Worm (Caenorhabditis elegans) whole organism, L1 larva: ENCODE results near the gene irld-42.

Source experiments
- C04F5.9 ChIP-seq: sonication (generic microtip); optimal IDR thresholded peaks from 2 replicates; lab custom pipeline; 2016; ENCODE audit warnings: missing genetic modification characterization, missing compliant biosample characterization
- Y116A8C.19 ChIP-seq: sonication (generic microtip); optimal IDR thresholded peaks from 2 replicates; lab custom pipeline; 2016; ENCODE audit warnings: missing compliant biosample characterization, missing genetic modification characterization, borderline replicate concordance
- aha-1 ChIP-seq: fragments of 150-350 bp; optimal IDR thresholded peaks from 2 replicates; lab custom pipeline; 2014; ENCODE audit warnings: missing biosample characterization, missing genetic modification characterization
- aly-2 ChIP-seq: fragments of 150-350 bp; optimal IDR thresholded peaks from 2 replicates; lab custom pipeline; 2014; ENCODE audit warnings: missing biosample characterization, missing genetic modification characterization
- ama-1 ChIP-seq: fragments of 150-350 bp; optimal IDR thresholded peaks from 2 replicates; lab custom pipeline; 2014
- blmp-1 ChIP-seq: fragments of 150-350 bp; optimal IDR thresholded peaks from 2 replicates; lab custom pipeline; 2014; ENCODE audit warnings: missing biosample characterization, missing genetic modification characterization
- ceh-63 ChIP-seq: fragments of 200-800 bp; sonication (Bioruptor generic); optimal IDR thresholded peaks from 2 replicates; lab custom pipeline; 2018; ENCODE audit warnings: mild to moderate bottlenecking, missing genetic modification characterization, missing compliant biosample characterization
- ceh-82 ChIP-seq, 3 experiments: fragments of 150-350 bp in 1 of 3; sonication (generic microtip) in 2 of 3; optimal IDR thresholded peaks; 2 replicates each; lab custom pipeline; 2014 to 2017; ENCODE audit warnings: missing biosample characterization in 3 of 3, missing genetic modification characterization in 3 of 3
- ceh-90 ChIP-seq: sonication (generic microtip); optimal IDR thresholded peaks from 2 replicates; lab custom pipeline; 2016; ENCODE audit warnings: missing genetic modification characterization, missing compliant biosample characterization
- dsc-1 ChIP-seq: sonication (generic microtip); optimal IDR thresholded peaks from 2 replicates; lab custom pipeline; 2016; ENCODE audit warnings: mild to moderate bottlenecking, missing genetic modification characterization, missing compliant biosample characterization
- efl-1 ChIP-seq, 4 experiments: fragments of 150-350 bp; optimal IDR thresholded peaks in 3 of 4; peaks in 1 of 4; 1 replicate in 1 of 4; 2 replicates in 3 of 4; lab custom pipeline; 2014; ENCODE audit warnings: missing biosample characterization in 2 of 4, missing genetic modification characterization in 2 of 4, missing genetic modification reagents in 2 of 4
- efl-3 ChIP-seq: fragments of 200-800 bp; sonication (Bioruptor generic); optimal IDR thresholded peaks from 2 replicates; lab custom pipeline; 2018; ENCODE audit warnings: mild to moderate bottlenecking, missing genetic modification characterization, missing compliant biosample characterization
- egl-27 ChIP-seq, 2 experiments: fragments of 150-350 bp in 1 of 2; sonication (generic microtip); optimal IDR thresholded peaks; 3 replicates each; lab custom pipeline; 2017 to 2018; ENCODE audit warnings: missing biosample characterization in 2 of 2, missing genetic modification characterization in 2 of 2, missing genetic modification reagents in 2 of 2
- ets-5 ChIP-seq: fragments of 200-800 bp; sonication (Bioruptor generic); IDR thresholded peaks from 2 replicates; pipeline ENCODE4 v1.3.6; 2022; ENCODE audit warnings: missing genetic modification characterization, missing compliant biosample characterization
- fos-1 ChIP-seq: fragments of 150-350 bp; optimal IDR thresholded peaks from 2 replicates; lab custom pipeline; 2014; ENCODE audit warnings: missing biosample characterization, missing genetic modification characterization
- isw-1 ChIP-seq: fragments of 200-800 bp; sonication (Bioruptor generic); IDR thresholded peaks from 2 replicates; pipeline ENCODE4 v1.3.6; 2022; ENCODE audit warnings: missing genetic modification characterization, missing compliant biosample characterization
- jun-1 ChIP-seq: fragments of 150-350 bp; optimal IDR thresholded peaks from 2 replicates; lab custom pipeline; 2014; ENCODE audit warnings: missing biosample characterization, missing genetic modification reagents, missing genetic modification characterization
- lin-13 ChIP-seq: fragments of 150-350 bp; optimal IDR thresholded peaks from 2 replicates; lab custom pipeline; 2014; ENCODE audit warnings: missing biosample characterization, missing genetic modification reagents, missing genetic modification characterization
- lin-39 ChIP-seq: fragments of 150-350 bp; optimal IDR thresholded peaks from 2 replicates; lab custom pipeline; 2014; ENCODE audit warnings: missing biosample characterization, missing genetic modification reagents, missing genetic modification characterization
- lsy-2 ChIP-seq, 2 experiments: fragments of 150-350 bp; optimal IDR thresholded peaks; 2 replicates each; lab custom pipeline; 2014; ENCODE audit warnings: missing biosample characterization in 2 of 2, missing genetic modification characterization in 2 of 2
- mab-9 ChIP-seq: fragments of 200-800 bp; sonication (Bioruptor generic); IDR thresholded peaks from 2 replicates; pipeline ENCODE4 v1.3.6; 2022; ENCODE audit warnings: missing genetic modification reagents, missing genetic modification characterization, missing compliant biosample characterization
- nhr-12 ChIP-seq: sonication (generic microtip); optimal IDR thresholded peaks from 2 replicates; lab custom pipeline; 2017; ENCODE audit warnings: missing biosample characterization, missing genetic modification characterization
- nhr-19 ChIP-seq: fragments of 200-800 bp; sonication (Bioruptor generic); conservative IDR thresholded peaks from 2 replicates; pipeline ENCODE4 v1.3.6; 2022; ENCODE audit warnings: missing genetic modification characterization, missing compliant biosample characterization
- nhr-20 ChIP-seq: sonication (generic microtip); optimal IDR thresholded peaks from 2 replicates; lab custom pipeline; 2016; ENCODE audit warnings: mild to moderate bottlenecking, missing genetic modification characterization, missing compliant biosample characterization
- nhr-237 ChIP-seq: fragments of 150-350 bp; optimal IDR thresholded peaks from 2 replicates; lab custom pipeline; 2014; ENCODE audit warnings: missing biosample characterization, missing genetic modification characterization
- nhr-28 ChIP-seq: fragments of 150-350 bp; optimal IDR thresholded peaks from 2 replicates; lab custom pipeline; 2014; ENCODE audit warnings: missing biosample characterization, missing genetic modification characterization
- nhr-76 ChIP-seq: sonication (generic microtip); optimal IDR thresholded peaks from 2 replicates; lab custom pipeline; 2017; ENCODE audit warnings: missing biosample characterization, missing genetic modification characterization
- nhr-84 ChIP-seq: sonication (generic microtip); optimal IDR thresholded peaks from 2 replicates; lab custom pipeline; 2017; ENCODE audit warnings: missing biosample characterization, missing genetic modification characterization
- pax-3 ChIP-seq: fragments of 200-800 bp; sonication (Bioruptor generic); optimal IDR thresholded peaks from 2 replicates; lab custom pipeline; 2018; ENCODE audit warnings: mild to moderate bottlenecking, missing genetic modification characterization, moderate library complexity, missing compliant biosample characterization
- pqm-1 ChIP-seq: sonication (generic microtip); optimal IDR thresholded peaks from 3 replicates; lab custom pipeline; 2017; ENCODE audit warnings: missing biosample characterization, missing genetic modification characterization
- skn-1 ChIP-seq: fragments of 150-350 bp; optimal IDR thresholded peaks from 2 replicates; lab custom pipeline; 2014; ENCODE audit warnings: missing biosample characterization, missing genetic modification characterization
- snu-23 ChIP-seq: sonication (generic microtip); optimal IDR thresholded peaks from 2 replicates; lab custom pipeline; 2016; ENCODE audit warnings: missing genetic modification characterization, missing compliant biosample characterization
- sptf-1 ChIP-seq: fragments of 150-350 bp; optimal IDR thresholded peaks from 2 replicates; lab custom pipeline; 2014; ENCODE audit warnings: missing biosample characterization, missing genetic modification characterization
- swsn-7 ChIP-seq: sonication (generic microtip); optimal IDR thresholded peaks from 2 replicates; lab custom pipeline; 2016; ENCODE audit warnings: missing genetic modification characterization, missing compliant biosample characterization
- tbx-2 ChIP-seq: sonication (generic microtip); optimal IDR thresholded peaks from 2 replicates; lab custom pipeline; 2016; ENCODE audit warnings: missing genetic modification characterization, missing compliant biosample characterization
- tlp-1 ChIP-seq: fragments of 150-350 bp; optimal IDR thresholded peaks from 2 replicates; lab custom pipeline; 2014; ENCODE audit warnings: missing biosample characterization, missing genetic modification characterization
- unc-130 ChIP-seq: fragments of 150-350 bp; optimal IDR thresholded peaks from 2 replicates; lab custom pipeline; 2017; ENCODE audit warnings: missing biosample characterization, missing genetic modification characterization, inconsistent platforms
- vab-15 ChIP-seq: sonication (generic microtip); optimal IDR thresholded peaks from 2 replicates; lab custom pipeline; 2017; ENCODE audit warnings: missing genotype, mild to moderate bottlenecking, missing genetic modification characterization, missing compliant biosample characterization
- zip-4 ChIP-seq: fragments of 200-800 bp; sonication (Bioruptor generic); optimal IDR thresholded peaks from 2 replicates; lab custom pipeline; 2018; ENCODE audit warnings: mild to moderate bottlenecking, missing genetic modification characterization, moderate library complexity, missing compliant biosample characterization
- ztf-11 ChIP-seq, 2 experiments: sonication (generic microtip); optimal IDR thresholded peaks; 2 replicates each; lab custom pipeline; 2016 to 2017; ENCODE audit warnings: missing genetic modification characterization in 2 of 2, missing biosample characterization in 1 of 2, missing compliant biosample characterization in 1 of 2

Gene irld-42

DNA sequence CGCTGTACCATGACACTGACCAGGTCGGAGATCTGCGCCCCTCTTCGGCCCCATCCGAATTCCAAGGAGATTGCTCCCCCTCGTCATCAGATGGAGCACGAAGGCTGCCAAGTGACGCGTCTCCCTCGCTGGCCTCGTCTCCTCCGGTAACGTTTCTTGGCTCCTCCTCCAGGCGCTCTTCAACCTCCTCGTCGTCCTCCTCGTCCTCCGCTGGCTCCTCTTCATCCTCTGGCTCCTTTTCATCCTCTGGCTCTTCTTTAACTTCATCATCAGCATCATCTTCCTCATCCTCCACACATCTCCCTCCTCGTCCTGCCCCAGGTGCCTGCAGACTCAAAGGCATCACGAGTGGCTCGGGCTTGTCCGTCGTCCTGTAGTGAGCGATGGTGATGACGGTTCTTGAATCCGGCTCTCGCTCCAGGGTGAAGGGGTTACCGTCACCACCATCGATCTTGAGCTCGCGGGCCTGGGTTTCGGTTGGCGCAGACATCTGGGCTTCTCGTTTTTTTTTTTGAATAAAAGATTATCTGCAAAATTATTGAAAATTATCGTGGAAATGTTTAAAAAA is 31.0 kb downstream of the irld-42 start:
- TF ChIP-seq dsc-1 (tag; lab: Kevin White, UChicago) (no peak), lin-39 (tag; lab: Kevin White, UChicago) (no peak), jun-1 (no peak), efl-3 (GFP tag; lab: Kevin White, UChicago) (no peak), pqm-1 (no peak), lin-13 (GFP tag; lab: Kevin White, UChicago) (no peak), sptf-1 (tag; lab: Kevin White, UChicago) (no peak), pax-3 (tag; lab: Kevin White, UChicago) (no peak), nhr-237 (tag; lab: Kevin White, UChicago) (no peak), tbx-2 (tag; lab: Kevin White, UChicago) (no peak), C04F5.9 (no peak), zip-4 (no peak), nhr-20 (no peak), nhr-84 (tag; lab: Kevin White, UChicago) (no peak), nhr-76 (no peak), isw-1 (GFP tag; lab: Robert Waterston, UW) (no peak), efl-1 (optimal IDR thresholded peaks at IDR 0.05; lab: Kevin White, UChicago) (no peak), efl-1 (GFP tag; optimal IDR thresholded peaks at IDR 0.05 in 1 of 2; lab: Kevin White, UChicago) (no peak), tlp-1 (tag; lab: Kevin White, UChicago) (no peak), ets-5 (GFP tag; lab: Robert Waterston, UW) (no peak), fos-1 (tag; lab: Kevin White, UChicago) (no peak)

DNA sequence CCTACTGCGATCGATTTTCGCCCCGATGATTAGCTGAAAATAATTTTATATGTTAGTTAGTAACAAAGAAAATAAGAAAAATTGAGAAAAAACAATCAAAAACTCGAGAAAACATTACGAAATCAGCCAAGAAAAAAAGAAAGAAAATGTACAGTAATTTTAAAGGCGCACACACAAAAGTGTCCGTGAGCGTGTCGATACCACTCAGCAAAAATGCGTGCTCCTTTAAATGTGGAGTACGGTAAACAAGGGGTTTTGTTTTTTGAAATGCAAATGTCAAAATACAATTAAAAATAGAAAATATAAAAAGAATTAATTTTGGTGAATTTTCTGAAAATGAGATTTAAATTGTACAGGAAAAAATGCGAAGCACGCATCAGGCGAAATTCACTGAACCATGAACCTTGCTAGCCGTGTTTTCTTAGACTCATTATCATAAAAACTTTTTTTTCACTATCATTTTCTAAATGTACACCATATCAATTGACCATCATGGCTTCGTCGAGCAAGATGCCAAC is 33.3 kb downstream of the irld-42 start, which contains the start of gene srw-90:
Gene srw-90 (plus strand): TSS at position 468 of the 518 bp plus-strand sequence.
- TF ChIP-seq nhr-19 (GFP tag; lab: Robert Waterston, UW) (no peak), ztf-11 (tag; optimal IDR thresholded peaks at IDR 0.05; lab: Kevin White, UChicago) (no peak), ceh-82 (tag; optimal IDR thresholded peaks at IDR 0.05; lab: Kevin White, UChicago) (no peak), efl-3 (GFP tag; lab: Kevin White, UChicago) (no peak), vab-15 (no peak), Y116A8C.19 (no peak), ama-1 (no peak), pqm-1 (no peak), ceh-63 (GFP tag; lab: Kevin White, UChicago) (no peak), C04F5.9 (no peak), aha-1 (tag; lab: Kevin White, UChicago) (no peak), egl-27 (tag; optimal IDR thresholded peaks at IDR 0.05; lab: Kevin White, UChicago) (no peak)
- TF ChIP-seq, all 84 proteins: peak for 0

DNA sequence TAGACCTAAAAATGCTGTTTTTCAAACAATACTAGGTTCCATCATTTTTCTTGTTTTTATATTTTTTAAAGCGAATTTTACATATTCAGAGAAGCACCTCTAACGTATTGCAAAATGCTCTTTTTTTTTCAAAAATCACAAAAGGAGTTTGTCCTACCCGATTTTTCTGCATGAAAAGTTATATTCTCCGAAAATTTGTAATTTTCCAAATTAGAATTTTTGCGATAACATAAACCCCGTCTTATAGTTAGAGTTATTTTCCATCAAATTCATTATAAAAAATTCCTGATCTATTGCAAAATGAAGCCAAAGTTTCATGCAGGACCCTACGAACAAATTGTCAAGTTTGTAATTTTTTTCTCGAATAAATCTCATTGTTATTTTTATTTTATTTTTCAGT is 40.1 kb downstream of the irld-42 start, which contains the start of gene srw-99:
Gene srw-99 (plus strand): TSS at position 301 of the 400 bp plus-strand sequence.
- TF ChIP-seq fos-1 (tag; lab: Kevin White, UChicago): no peak
- TF ChIP-seq skn-1 (tag; lab: Kevin White, UChicago): no peak
- TF ChIP-seq nhr-20: no peak
- no peak for TF ChIP-seq snu-23 (GFP tag; lab: Kevin White, UChicago)
- no peak for TF ChIP-seq ceh-90
- TF ChIP-seq blmp-1 (tag; lab: Kevin White, UChicago): no peak
- no peak for TF ChIP-seq nhr-12 (tag; lab: Kevin White, UChicago)
- TF ChIP-seq unc-130 (tag; lab: Kevin White, UChicago): no peak
- TF ChIP-seq swsn-7 (tag; lab: Kevin White, UChicago): no peak
- TF ChIP-seq nhr-28 (tag; lab: Kevin White, UChicago): no peak
- no peak for TF ChIP-seq mab-9 (GFP tag; lab: Robert Waterston, UW)
- TF ChIP-seq lsy-2 (tag; optimal IDR thresholded peaks at IDR 0.05; lab: Kevin White, UChicago): no peak
- no peak for TF ChIP-seq aly-2 (tag; lab: Kevin White, UChicago)
- TF ChIP-seq vab-15: no peak
